Fruit fly (Drosophila melanogaster): ENCODE measurements around the gene RpS17.

RpS17 gene

dm6 chr3L:9399013-9399750 is 30.4 kb downstream of the RpS17 start, which contains the start of gene CG4080 (continued):
- peak; percentile 46 for TF ChIP-seq topi (GFP tag; optimal IDR thresholded peaks at IDR 0.05)
- TF ChIP-seq Hr38 (GFP tag; optimal IDR thresholded peaks at IDR 0.05) = no peak
- no peak for TF ChIP-seq fd85E (GFP tag; optimal IDR thresholded peaks at IDR 0.05)
- TF ChIP-seq CG6854 (GFP tag; optimal IDR thresholded peaks at IDR 0.05) = peak; percentile 9
- no peak for TF ChIP-seq Smox (GFP tag; optimal IDR thresholded peaks at IDR 0.05)
- TF ChIP-seq CG8319 (GFP tag; optimal IDR thresholded peaks at IDR 0.05) = no peak
- TF ChIP-seq CG32006 (GFP tag; optimal IDR thresholded peaks at IDR 0.05) = no peak
- TF ChIP-seq salr (GFP tag; optimal IDR thresholded peaks at IDR 0.05) = no peak
- peak; percentile 5 for TF ChIP-seq achi (GFP tag; optimal IDR thresholded peaks at IDR 0.05)
- peak; percentile 48 for TF ChIP-seq dsx (GFP tag; optimal IDR thresholded peaks at IDR 0.05; ENCODE audit: poor library complexity, severe bottlenecking)
- TF ChIP-seq Met (GFP tag; optimal IDR thresholded peaks at IDR 0.05) = peak; percentile 64
- TF ChIP-seq CG34406 (GFP tag; optimal IDR thresholded peaks at IDR 0.05) = no peak
- TF ChIP-seq CG6792 (GFP tag; optimal IDR thresholded peaks at IDR 0.05) = no peak
- peak; percentile 30 for TF ChIP-seq CG1621 (tag; optimal IDR thresholded peaks at IDR 0.05)
- no peak for TF ChIP-seq CG6276 (GFP tag; optimal IDR thresholded peaks at IDR 0.05)
- TF ChIP-seq Eip78C (GFP tag) = peak; percentile 79

- TF ChIP-seq salr (GFP tag; optimal IDR thresholded peaks at IDR 0.05) (peak in 1 of 2 experiments; percentile 12), CG10669 (GFP tag; optimal IDR thresholded peaks at IDR 0.05) (peak; percentile 21), CG11294 (GFP tag; IDR thresholded peaks at IDR 0.05) (peak; percentile 39), CG3919 (GFP tag; optimal IDR thresholded peaks at IDR 0.05) (peak; percentile 57), CG8119 (GFP tag; IDR thresholded peaks at IDR 0.05) (0 out of 3 replicates have a peak, but pooled peaks have one; percentile 25), CG7368 (GFP tag; optimal IDR thresholded peaks at IDR 0.05) (peak; percentile 11), lz (GFP tag; optimal IDR thresholded peaks at IDR 0.05) (no peak), pdm3 (GFP tag; optimal IDR thresholded peaks at IDR 0.05) (no peak), Ets96B (tag; optimal IDR thresholded peaks at IDR 0.05) (peak; percentile 8), CG4318 (GFP tag; optimal IDR thresholded peaks at IDR 0.05) (no peak), dsx (GFP tag; optimal IDR thresholded peaks at IDR 0.05; ENCODE audit: poor library complexity, severe bottlenecking) (no peak), Eip75B (GFP tag; optimal IDR thresholded peaks at IDR 0.05) (no peak), ss (GFP tag; optimal IDR thresholded peaks at IDR 0.05) (peak; percentile 24 to 25), Sox14 (GFP tag; optimal IDR thresholded peaks at IDR 0.05) (peak; percentile 19), Gug (GFP tag; IDR thresholded peaks at IDR 0.05) (no peak), OdsH (GFP tag; optimal IDR thresholded peaks at IDR 0.05) (peak; percentile 21), CG15336 (GFP tag; IDR thresholded peaks at IDR 0.05) (no peak), CG11902 (GFP tag; optimal IDR thresholded peaks at IDR 0.05) (peak; percentile 3), topi (GFP tag; optimal IDR thresholded peaks at IDR 0.05) (no peak), CG8632 (GFP tag; optimal IDR thresholded peaks at IDR 0.05) (no peak), fd59A (GFP tag; optimal IDR thresholded peaks at IDR 0.05) (no peak), dac (GFP tag; optimal IDR thresholded peaks at IDR 0.05) (no peak), CG1621 (tag; optimal IDR thresholded peaks at IDR 0.05) (peak; percentile 8), Eip78C (GFP tag) (peak; percentile 50), Hr39 (GFP tag; optimal IDR thresholded peaks at IDR 0.05) (no peak), Met (GFP tag; optimal IDR thresholded peaks at IDR 0.05) (no peak), Ets21C (GFP tag; optimal IDR thresholded peaks at IDR 0.05) (no peak), CG16779 (tag; optimal IDR thresholded peaks at IDR 0.05) (no peak), fkh (GFP tag; optimal IDR thresholded peaks at IDR 0.05) (no peak), esn (GFP tag; optimal IDR thresholded peaks at IDR 0.05) (no peak), CG6163 (GFP tag; IDR thresholded peaks at IDR 0.05) (peak; percentile 31; the same call in 1 of the 3 replicates), CG6276 (GFP tag; optimal IDR thresholded peaks at IDR 0.05) (no peak), CG32006 (GFP tag; optimal IDR thresholded peaks at IDR 0.05) (no peak), vri (GFP tag; optimal IDR thresholded peaks at IDR 0.05) (no peak), CG6792 (GFP tag; optimal IDR thresholded peaks at IDR 0.05) (no peak), Blimp-1 (GFP tag; optimal IDR thresholded peaks at IDR 0.05) (no peak), eg (GFP tag; IDR thresholded peaks at IDR 0.05) (no peak; the same call in 1 of the 3 replicates), Lpt (GFP tag; optimal IDR thresholded peaks at IDR 0.05) (no peak), Sox15 (GFP tag; optimal IDR thresholded peaks at IDR 0.05) (no peak), CG6854 (GFP tag; optimal IDR thresholded peaks at IDR 0.05) (no peak), Smox (GFP tag; optimal IDR thresholded peaks at IDR 0.05) (no peak), Eip93F (GFP tag; optimal IDR thresholded peaks at IDR 0.05) (no peak)
These were observed 31.1 kb downstream of the RpS17 start for dm6 chr3L:9398435-9398981.
